Fruit fly (Drosophila melanogaster) whole organism, embryonic: Measurements from ENCODE around the gene CG31178.

ENCODE experiments used
- CG10654 ChIP-seq: fragments of 200-800 bp; sonication (Bioruptor generic); optimal IDR thresholded peaks from 2 replicates; lab custom pipeline; 2016; ENCODE audit warnings: missing biosample characterization, missing genetic modification characterization
- CG11093 ChIP-seq: fragments of 200-800 bp; sonication (Bioruptor generic); IDR thresholded peaks from 3 replicates; pipeline ENCODE4 v1.3.6; 2022; ENCODE audit warnings: missing biosample characterization, missing genetic modification characterization
- CG12391 ChIP-seq: fragments of 200-800 bp; sonication (Bioruptor generic); optimal IDR thresholded peaks from 3 replicates; lab custom pipeline; 2018; ENCODE audit warnings: missing biosample characterization, mild to moderate bottlenecking, missing genetic modification characterization, moderate library complexity
- CG13123 ChIP-seq: fragments of 200-800 bp; sonication (Bioruptor generic); optimal IDR thresholded peaks from 2 replicates; lab custom pipeline; 2016; ENCODE audit warnings: missing biosample characterization, missing genetic modification characterization
- CG13287 ChIP-seq: fragments of 200-800 bp; sonication (Bioruptor generic); IDR thresholded peaks from 2 replicates; pipeline ENCODE4 v1.3.6; 2022; ENCODE audit warnings: missing biosample characterization, missing genetic modification characterization; ENCODE audit not compliant: partially characterized antibody
- CG13624 ChIP-seq: fragments of 200-800 bp; sonication (Bioruptor generic); optimal IDR thresholded peaks from 2 replicates; lab custom pipeline; 2016; ENCODE audit warnings: missing biosample characterization, missing genetic modification characterization
- CG15696 ChIP-seq: fragments of 200-800 bp; sonication (Bioruptor generic); optimal IDR thresholded peaks from 2 replicates; lab custom pipeline; 2019; ENCODE audit warnings: missing biosample characterization, mild to moderate bottlenecking, missing genetic modification characterization, moderate library complexity
- CG16863 ChIP-seq: fragments of 200-800 bp; sonication (Bioruptor generic); optimal IDR thresholded peaks from 3 replicates; lab custom pipeline; 2016; ENCODE audit warnings: missing biosample characterization, missing genetic modification characterization
- CG17385 ChIP-seq: fragments of 200-800 bp; sonication (Bioruptor generic); optimal IDR thresholded peaks from 3 replicates; lab custom pipeline; 2018; ENCODE audit warnings: missing biosample characterization, mild to moderate bottlenecking, missing genetic modification characterization
- CG17568 ChIP-seq: fragments of 200-800 bp; sonication (Bioruptor generic); optimal IDR thresholded peaks from 2 replicates; lab custom pipeline; 2018; ENCODE audit warnings: missing biosample characterization, mild to moderate bottlenecking, missing genetic modification characterization, moderate library complexity
- CG17802 ChIP-seq: fragments of 200-800 bp; sonication (Bioruptor generic); optimal IDR thresholded peaks from 2 replicates; lab custom pipeline; 2018; ENCODE audit warnings: missing biosample characterization, mild to moderate bottlenecking, missing genetic modification characterization, moderate library complexity
- CG1832 ChIP-seq: fragments of 200-800 bp; sonication (Bioruptor generic); optimal IDR thresholded peaks from 2 replicates; lab custom pipeline; 2017; ENCODE audit warnings: missing biosample characterization, mild to moderate bottlenecking, missing genetic modification characterization, inconsistent platforms
- CG2678 ChIP-seq: fragments of 200-800 bp; sonication (Bioruptor generic); optimal IDR thresholded peaks from 3 replicates; lab custom pipeline; 2019; ENCODE audit warnings: missing biosample characterization, mild to moderate bottlenecking, missing genetic modification characterization, moderate library complexity
- CG4820 ChIP-seq: fragments of 200-800 bp; sonication (Bioruptor generic); optimal IDR thresholded peaks from 3 replicates; lab custom pipeline; 2016; ENCODE audit warnings: missing biosample characterization, missing genetic modification characterization
- CG6175 ChIP-seq: fragments of 200-800 bp; sonication (Bioruptor generic); IDR thresholded peaks from 3 replicates; pipeline ENCODE4 v1.3.6; 2022; ENCODE audit warnings: missing biosample characterization, missing genetic modification characterization
- CG8388 ChIP-seq: fragments of 200-800 bp; sonication (Bioruptor generic); optimal IDR thresholded peaks from 2 replicates; lab custom pipeline; 2019; ENCODE audit warnings: missing biosample characterization, mild to moderate bottlenecking, missing genetic modification characterization, moderate library complexity
- CG9817 ChIP-seq: fragments of 200-800 bp; sonication (Bioruptor generic); optimal IDR thresholded peaks from 2 replicates; lab custom pipeline; 2018; ENCODE audit warnings: missing biosample characterization, mild to moderate bottlenecking, missing genetic modification characterization, moderate library complexity
- CoRest ChIP-seq: fragments of 200-800 bp; sonication (Bioruptor generic); optimal IDR thresholded peaks from 3 replicates; lab custom pipeline; 2018; ENCODE audit warnings: missing biosample characterization, mild to moderate bottlenecking, missing genetic modification characterization, moderate library complexity
- Dbx ChIP-seq: fragments of 200-800 bp; sonication (Bioruptor generic); IDR thresholded peaks from 3 replicates; pipeline ENCODE4 v1.3.6; 2022; ENCODE audit warnings: missing biosample characterization, missing genetic modification characterization
- E2f1 ChIP-seq: fragments of 200-800 bp; sonication (Bioruptor generic); IDR thresholded peaks from 2 replicates; pipeline ENCODE4 v1.3.6; 2022; ENCODE audit warnings: missing biosample characterization, missing genetic modification characterization
- E2f2 ChIP-seq: fragments of 200-800 bp; sonication (Bioruptor generic); IDR thresholded peaks from 2 replicates; pipeline ENCODE4 v1.3.6; 2022; ENCODE audit warnings: missing biosample characterization, missing genetic modification characterization
- Ets65A ChIP-seq: fragments of 200-800 bp; sonication (Bioruptor generic); peaks from one replicate; lab custom pipeline; 2016; ENCODE audit warnings: missing biosample characterization, missing genetic modification characterization
- HLH54F ChIP-seq: fragments of 200-800 bp; sonication (Bioruptor generic); optimal IDR thresholded peaks from 3 replicates; lab custom pipeline; 2016; ENCODE audit warnings: missing biosample characterization, missing genetic modification characterization
- HmgZ ChIP-seq: fragments of 200-800 bp; sonication (Bioruptor generic); optimal IDR thresholded peaks from 2 replicates; lab custom pipeline; 2018; ENCODE audit warnings: missing biosample characterization, mild to moderate bottlenecking, missing genetic modification characterization
- aop ChIP-seq: fragments of 200-800 bp; sonication (Bioruptor generic); IDR thresholded peaks from 2 replicates; pipeline ENCODE4 v1.3.6; 2022; ENCODE audit warnings: missing biosample characterization, missing genetic modification characterization
- ci ChIP-seq: fragments of 200-800 bp; sonication (Bioruptor generic); IDR thresholded peaks from 3 replicates; pipeline ENCODE4 v1.3.6; 2022; ENCODE audit warnings: missing biosample characterization, missing genetic modification characterization
- dmrt99B ChIP-seq: fragments of 200-800 bp; sonication (Bioruptor generic); optimal IDR thresholded peaks from 2 replicates; lab custom pipeline; 2018; ENCODE audit warnings: missing biosample characterization, mild to moderate bottlenecking, missing genetic modification characterization, moderate library complexity
- exex ChIP-seq: fragments of 200-800 bp; sonication (Bioruptor generic); optimal IDR thresholded peaks from 4 replicates; lab custom pipeline; 2018; ENCODE audit warnings: missing biosample characterization, mild to moderate bottlenecking, missing genetic modification characterization, moderate library complexity
- gcm ChIP-seq: fragments of 200-800 bp; sonication (Bioruptor generic); optimal IDR thresholded peaks from 2 replicates; lab custom pipeline; 2019; ENCODE audit warnings: missing biosample characterization, mild to moderate bottlenecking, missing genetic modification characterization, moderate library complexity
- gcm2 ChIP-seq: fragments of 200-800 bp; sonication (Bioruptor generic); optimal IDR thresholded peaks from 2 replicates; lab custom pipeline; 2016; ENCODE audit warnings: missing biosample characterization, missing genetic modification characterization
- hth ChIP-seq: fragments of >200 bp; optimal IDR thresholded peaks from 2 replicates; lab custom pipeline; 2017; ENCODE audit warnings: inconsistent platforms
- inv ChIP-seq: fragments of 200-800 bp; sonication (Bioruptor generic); IDR thresholded peaks from 2 replicates; pipeline ENCODE4 v1.3.6; 2022; ENCODE audit warnings: missing biosample characterization, missing genetic modification characterization; ENCODE audit not compliant: partially characterized antibody
- lmd ChIP-seq: fragments of 200-800 bp; sonication (Bioruptor generic); IDR thresholded peaks from 2 replicates; pipeline ENCODE4 v1.3.6; 2022; ENCODE audit warnings: missing biosample characterization, missing genetic modification characterization
- pfk ChIP-seq: fragments of 200-800 bp; sonication (Bioruptor generic); optimal IDR thresholded peaks from 2 replicates; lab custom pipeline; 2018; ENCODE audit warnings: missing biosample characterization, mild to moderate bottlenecking, missing genetic modification characterization, moderate library complexity
- psq ChIP-seq: fragments of 200-800 bp; sonication (Bioruptor generic); optimal IDR thresholded peaks from 2 replicates; lab custom pipeline; 2017; ENCODE audit warnings: missing biosample characterization, missing genetic modification characterization
- run ChIP-seq: fragments of 200-800 bp; sonication (Bioruptor generic); optimal IDR thresholded peaks from 3 replicates; lab custom pipeline; 2018; ENCODE audit warnings: missing biosample characterization, mild to moderate bottlenecking, missing genetic modification characterization
- shn ChIP-seq: fragments of 200-800 bp; sonication (Bioruptor generic); optimal IDR thresholded peaks from 3 replicates; lab custom pipeline; 2016; ENCODE audit warnings: missing biosample characterization, missing genetic modification characterization
- sqz ChIP-seq: fragments of 200-800 bp; sonication (Bioruptor generic); optimal IDR thresholded peaks from 3 replicates; lab custom pipeline; 2018; ENCODE audit warnings: missing biosample characterization, mild to moderate bottlenecking, missing genetic modification characterization
- sug ChIP-seq: fragments of 200-800 bp; optimal IDR thresholded peaks from 2 replicates; lab custom pipeline; 2019; ENCODE audit warnings: missing biosample characterization, mild to moderate bottlenecking, missing genetic modification characterization, moderate library complexity
- tgo ChIP-seq: fragments of 200-800 bp; sonication (Bioruptor generic); IDR thresholded peaks from 3 replicates; pipeline ENCODE4 v1.3.6; 2022; ENCODE audit warnings: missing biosample characterization, missing genetic modification characterization
- tna ChIP-seq: fragments of 200-800 bp; sonication (Bioruptor generic); IDR thresholded peaks from 2 replicates; pipeline ENCODE4 v1.3.6; 2022; ENCODE audit warnings: missing biosample characterization, missing genetic modification characterization; ENCODE audit not compliant: partially characterized antibody
- vnd ChIP-seq: fragments of 200-800 bp; sonication (Bioruptor generic); IDR thresholded peaks from 3 replicates; pipeline ENCODE4 v1.3.6; 2022; ENCODE audit warnings: missing biosample characterization, missing genetic modification characterization; ENCODE audit not compliant: partially characterized antibody
- wor ChIP-seq: fragments of 200-800 bp; sonication (Bioruptor generic); IDR thresholded peaks from 2 replicates; pipeline ENCODE4 v1.3.6; 2022; ENCODE audit warnings: missing biosample characterization, missing genetic modification characterization
- zfh2 ChIP-seq: fragments of 200-800 bp; sonication (Bioruptor generic); optimal IDR thresholded peaks from 2 replicates; lab custom pipeline; 2016; ENCODE audit warnings: missing biosample characterization, missing genetic modification characterization

Gene CG31178

DNA sequence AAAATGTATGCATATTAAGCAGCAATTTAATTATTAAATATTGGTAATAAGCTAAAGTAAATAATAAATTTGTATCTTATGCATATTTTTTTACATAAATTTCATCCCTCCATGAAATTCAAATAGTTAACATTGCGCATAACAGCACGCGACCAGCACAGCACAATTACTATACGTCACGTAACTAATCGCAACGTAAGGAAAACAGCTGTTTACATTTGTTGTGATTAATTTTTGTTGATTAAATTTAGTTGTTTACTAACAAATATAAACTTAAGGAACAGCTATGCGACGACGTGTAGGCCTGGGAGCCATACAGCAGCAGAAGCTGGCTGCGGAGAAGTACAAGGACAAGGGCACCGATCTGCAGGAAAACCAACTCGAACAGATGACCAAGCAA, 8.5 kb upstream of the CG31178 start, which contains the start of gene lsn (continued):
- TF ChIP-seq CG8388 (GFP tag; lab: Kevin White, UChicago) (no peak), sqz (GFP tag; lab: Kevin White, UChicago) (no peak)
- TF ChIP-seq, all 482 proteins: peak for 86

DNA sequence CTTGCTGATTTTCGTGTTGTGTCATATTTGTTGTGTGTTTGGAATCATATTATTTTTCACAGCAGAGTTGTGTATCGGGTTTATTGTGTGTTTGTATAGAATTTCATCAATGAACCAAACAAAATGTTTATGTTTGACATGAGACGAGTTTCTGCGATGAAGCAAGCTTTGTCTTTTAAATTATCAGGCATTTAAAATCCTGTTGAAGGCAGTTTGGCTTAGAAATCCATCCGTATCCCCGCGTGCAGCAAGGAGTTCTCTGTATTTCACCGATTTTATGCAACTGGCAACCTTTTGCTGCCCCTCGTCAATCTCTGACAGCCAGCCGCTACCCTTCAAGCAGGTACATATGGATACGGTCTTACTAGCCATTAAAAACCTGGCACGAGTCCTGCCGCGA, 5.7 kb upstream of the CG31178 start, which contains the start of the genes CG6569 and Cby:
Gene CG6569, minus strand, starts transcription at position 101 of the 400 bp plus-strand sequence.
Gene Cby, plus strand, starts transcription at position 185 of the 400 bp plus-strand sequence.
- TF ChIP-seq psq (GFP tag; lab: Kevin White, UChicago) (no peak), CG2678 (tag; lab: Kevin White, UChicago) (no peak), CG16863 (GFP tag; lab: Kevin White, UChicago) (no peak), pfk (GFP tag; lab: Kevin White, UChicago) (no peak), lmd (GFP tag; lab: Robert Waterston, UW) (no peak), E2f1 (no peak)

DNA sequence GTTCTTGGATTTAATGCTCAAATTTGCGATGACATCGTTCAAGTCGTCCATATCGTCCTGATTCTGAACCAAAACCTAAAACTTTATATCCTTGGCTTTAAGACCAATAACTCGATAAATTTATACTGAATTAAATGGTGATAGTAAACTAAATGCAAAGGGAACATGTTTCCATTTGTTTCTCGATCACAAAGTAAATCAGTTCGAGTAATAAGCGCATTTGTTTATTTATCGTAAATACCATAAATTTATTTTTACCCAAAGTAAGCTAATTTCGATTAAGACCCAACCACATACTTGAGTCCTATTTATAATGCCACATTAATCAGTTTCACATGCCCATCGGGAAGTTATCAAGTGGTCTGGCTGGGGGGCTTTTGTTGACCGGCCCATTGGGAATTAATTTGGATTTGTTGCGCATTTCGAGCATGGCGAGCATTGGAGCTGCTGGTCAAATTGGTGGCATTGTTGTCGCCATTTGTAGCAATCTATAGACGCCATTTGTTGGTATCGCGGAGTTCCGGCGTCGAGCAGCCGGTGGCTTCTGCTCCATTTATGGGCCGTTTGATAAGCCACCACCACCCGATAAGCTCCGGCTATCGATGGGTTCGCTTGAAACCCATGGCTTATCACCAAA, 4.0 kb upstream of the CG31178 start, which contains the start of gene CG31174:
Gene CG31174, minus strand, starts transcription at position 51 of the 637 bp plus-strand sequence.
- TF ChIP-seq CG6175 (GFP tag; lab: Robert Waterston, UW) = peak; percentile 77
- peak; percentile 19; the same call in 1 of the 3 replicates for TF ChIP-seq ci (GFP tag; lab: Robert Waterston, UW)
- 0 out of 3 replicates have a peak, but pooled peaks have one; percentile 14 for TF ChIP-seq vnd (GFP tag; lab: Robert Waterston, UW)
- no peak for TF ChIP-seq CG13287 (GFP tag; lab: Robert Waterston, UW)
- TF ChIP-seq wor (GFP tag; lab: Robert Waterston, UW) = no peak
- no peak for TF ChIP-seq zfh2 (GFP tag; lab: Kevin White, UChicago)
- TF ChIP-seq HmgZ = no peak
- TF ChIP-seq CG11093 (GFP tag; lab: Robert Waterston, UW) = no peak
- no peak for TF ChIP-seq CG17802 (tag; lab: Kevin White, UChicago)
- peak; percentile 97 for TF ChIP-seq sug (tag; lab: Kevin White, UChicago)
- TF ChIP-seq CG4820 (GFP tag; lab: Kevin White, UChicago) = no peak
- TF ChIP-seq dmrt99B = no peak
- peak; percentile 83 for TF ChIP-seq exex (tag; lab: Kevin White, UChicago)
- peak; percentile 38 for TF ChIP-seq run
- TF ChIP-seq Dbx (GFP tag; lab: Robert Waterston, UW) = no peak
- TF ChIP-seq HLH54F (GFP tag; lab: Kevin White, UChicago) = no peak
- no peak for TF ChIP-seq CG9817 (tag; lab: Kevin White, UChicago)
- TF ChIP-seq tna (GFP tag; lab: Robert Waterston, UW) = no peak

DNA sequence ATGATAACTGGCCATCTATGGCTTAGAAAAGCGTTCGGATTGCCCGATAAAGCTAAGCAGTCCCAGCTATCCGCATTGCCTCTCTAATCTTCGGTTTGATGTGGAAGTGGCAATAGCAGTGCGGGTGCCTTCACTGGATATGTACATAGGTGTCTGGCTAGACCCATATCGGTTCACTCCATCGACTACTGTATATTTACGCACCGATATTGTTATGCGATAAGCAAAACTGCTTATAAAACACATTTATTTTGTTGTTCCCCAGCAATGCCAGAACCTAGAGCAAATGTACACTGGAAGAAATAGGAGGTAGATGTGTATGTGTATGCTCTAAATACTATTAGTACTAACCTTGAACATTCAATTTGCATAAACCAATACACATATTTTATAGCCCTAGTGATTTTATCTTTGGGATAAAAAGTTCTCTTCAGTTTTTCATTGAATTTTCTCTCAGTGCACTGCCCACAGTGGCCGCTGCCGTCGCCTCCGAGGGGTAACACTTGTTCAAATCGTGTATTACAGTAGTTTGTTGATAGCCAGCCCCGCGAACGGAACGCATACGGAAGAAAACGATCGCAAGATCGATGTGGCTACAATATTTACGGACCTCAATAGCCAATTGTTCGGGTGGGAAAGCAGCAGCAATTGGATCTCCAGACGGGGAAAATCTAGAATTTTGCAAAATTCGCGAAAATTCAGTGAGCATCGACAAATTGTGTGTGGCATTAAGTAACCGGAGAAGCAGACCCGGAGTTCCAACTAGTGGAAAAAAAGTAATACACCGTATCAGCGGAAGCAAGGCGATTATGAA, 3.2 kb upstream of the CG31178 start, which contains the start of gene CG31431:
Gene CG31431, plus strand, starts transcription at position 524 of the 814 bp plus-strand sequence.
- TF ChIP-seq CG13624 (GFP tag; lab: Kevin White, UChicago) = peak; percentile 98
- TF ChIP-seq CG1832 (GFP tag; lab: Kevin White, UChicago) = no peak
- TF ChIP-seq CoRest (tag; lab: Kevin White, UChicago) = peak; percentile 97
- TF ChIP-seq shn = peak; percentile 94
- no peak for TF ChIP-seq inv
- TF ChIP-seq CG17568 (GFP tag; lab: Kevin White, UChicago) = peak; percentile 92
- TF ChIP-seq E2f2 (GFP tag; lab: Robert Waterston, UW) = peak; percentile 81
- no peak for TF ChIP-seq hth (lab: Kevin White, UChicago)
- peak; percentile 94 for TF ChIP-seq CG13123
- TF ChIP-seq tgo (GFP tag; lab: Robert Waterston, UW) = peak; percentile 98
- TF ChIP-seq CG12391 (tag; lab: Kevin White, UChicago) = peak; percentile 97
- TF ChIP-seq aop (GFP tag; lab: Robert Waterston, UW) = peak; percentile 91
- TF ChIP-seq Ets65A (GFP tag; lab: Kevin White, UChicago) = peak; percentile 99
- TF ChIP-seq CG10654 = peak; percentile 97
- TF ChIP-seq CG15696 (tag; lab: Kevin White, UChicago) = peak; percentile 96
- TF ChIP-seq gcm (GFP tag; lab: Kevin White, UChicago) = peak; percentile 95
- peak; percentile 96 for TF ChIP-seq CG17385 (GFP tag; lab: Kevin White, UChicago)
- TF ChIP-seq gcm2 (GFP tag; lab: Kevin White, UChicago) = peak; percentile 89
